Worm (Caenorhabditis elegans) whole organism, young adult: ENCODE measurements around the gene gei-15.

Source experiments
- B0019.2 ChIP-seq: fragments of 200-800 bp; sonication (Bioruptor generic); conservative IDR thresholded peaks from 2 replicates; pipeline ENCODE4 v1.3.6; 2022; ENCODE audit warnings: missing genetic modification reagents, missing genetic modification characterization, missing compliant biosample characterization
- D2030.7 ChIP-seq: fragments of 200-800 bp; sonication (Bioruptor generic); IDR thresholded peaks from 2 replicates; pipeline ENCODE4 v1.3.6; 2022; ENCODE audit warnings: missing genetic modification reagents, missing genetic modification characterization, missing compliant biosample characterization
- F23B12.7 ChIP-seq: sonication (generic microtip); optimal IDR thresholded peaks from 2 replicates; lab custom pipeline; 2017; ENCODE audit warnings: missing genetic modification characterization, mild to moderate bottlenecking, missing compliant biosample characterization, antibody characterized with exemption, moderate library complexity; ENCODE audit not compliant: insufficient read depth
- F33H1.4 ChIP-seq: fragments of 200-800 bp; sonication (Bioruptor generic); IDR thresholded peaks from 2 replicates; pipeline ENCODE4 v1.3.6; 2022; ENCODE audit warnings: missing genetic modification reagents, missing genetic modification characterization, missing compliant biosample characterization
- F49E8.2 ChIP-seq: sonication (generic microtip); optimal IDR thresholded peaks from 3 replicates; lab custom pipeline; 2017; ENCODE audit warnings: missing genetic modification characterization, mild to moderate bottlenecking, missing compliant biosample characterization, antibody characterized with exemption, moderate library complexity; ENCODE audit not compliant: insufficient read depth
- F57A8.1 ChIP-seq: fragments of 200-800 bp; sonication (Bioruptor generic); optimal IDR thresholded peaks from 2 replicates; lab custom pipeline; 2018; ENCODE audit warnings: mild to moderate bottlenecking, missing genetic modification characterization, moderate library complexity, missing compliant biosample characterization
- K12H6.12 ChIP-seq: fragments of 200-800 bp; sonication (Bioruptor generic); optimal IDR thresholded peaks from 2 replicates; lab custom pipeline; 2018; ENCODE audit warnings: mild to moderate bottlenecking, missing genetic modification characterization, missing compliant biosample characterization
- Y53F4B.3 ChIP-seq: fragments of 200-800 bp; sonication (Bioruptor generic); IDR thresholded peaks from 2 replicates; pipeline ENCODE4 v1.3.6; 2022; ENCODE audit warnings: missing genetic modification reagents, missing genetic modification characterization, missing compliant biosample characterization
- ZK185.1 ChIP-seq: sonication (generic microtip); optimal IDR thresholded peaks from 2 replicates; lab custom pipeline; 2016; ENCODE audit warnings: mild to moderate bottlenecking, missing genetic modification characterization, missing compliant biosample characterization; ENCODE audit not compliant: poor library complexity, severe bottlenecking
- atf-7 ChIP-seq: sonication (generic microtip); optimal IDR thresholded peaks from 2 replicates; lab custom pipeline; 2017; ENCODE audit warnings: mild to moderate bottlenecking, missing genetic modification characterization, missing compliant biosample characterization
- athp-1 ChIP-seq: sonication (generic microtip); optimal IDR thresholded peaks from 2 replicates; lab custom pipeline; 2017; ENCODE audit warnings: mild to moderate bottlenecking, missing genetic modification characterization, missing compliant biosample characterization
- attf-3 ChIP-seq: fragments of 200-800 bp; sonication (Bioruptor generic); conservative IDR thresholded peaks from 2 replicates; pipeline ENCODE4 v1.3.6; 2022; ENCODE audit warnings: missing genetic modification reagents, missing genetic modification characterization, missing compliant biosample characterization
- attf-5 ChIP-seq: fragments of 200-800 bp; sonication (Bioruptor generic); optimal IDR thresholded peaks from 2 replicates; lab custom pipeline; 2018; ENCODE audit warnings: mild to moderate bottlenecking, missing genetic modification characterization, missing compliant biosample characterization
- bed-1 ChIP-seq: fragments of 200-800 bp; sonication (Bioruptor generic); IDR thresholded peaks from 2 replicates; pipeline ENCODE4 v1.3.6; 2022; ENCODE audit warnings: missing genetic modification reagents, missing genetic modification characterization, missing compliant biosample characterization
- ccch-3 ChIP-seq: fragments of 200-800 bp; sonication (Bioruptor generic); optimal IDR thresholded peaks from 2 replicates; lab custom pipeline; 2018; ENCODE audit warnings: mild to moderate bottlenecking, missing genetic modification characterization, missing compliant biosample characterization
- cebp-1 ChIP-seq, 2 experiments: fragments of 200-800 bp in 1 of 2; sonication (Bioruptor generic) in 1 of 2; sonication (generic microtip) in 1 of 2; IDR thresholded peaks in 1 of 2; optimal IDR thresholded peaks in 1 of 2; 2 replicates each; pipeline versions ENCODE4 v1.3.6 to Lab custom; 2017 to 2022; ENCODE audit warnings: missing compliant biosample characterization in 2 of 2, missing genetic modification characterization in 2 of 2, mild to moderate bottlenecking in 1 of 2, missing genetic modification reagents in 1 of 2, moderate library complexity in 1 of 2
- ceh-27 ChIP-seq: fragments of 200-800 bp; sonication (Bioruptor generic); optimal IDR thresholded peaks from 2 replicates; lab custom pipeline; 2018; ENCODE audit warnings: mild to moderate bottlenecking, missing genetic modification characterization, moderate library complexity, missing compliant biosample characterization
- dpff-1 ChIP-seq: sonication (generic microtip); optimal IDR thresholded peaks from 2 replicates; lab custom pipeline; 2017; ENCODE audit warnings: mild to moderate bottlenecking, missing genetic modification characterization, missing compliant biosample characterization
- ets-4 ChIP-seq: fragments of 200-800 bp; sonication (Bioruptor generic); optimal IDR thresholded peaks from 2 replicates; lab custom pipeline; 2018; ENCODE audit warnings: mild to moderate bottlenecking, missing genetic modification characterization, missing compliant biosample characterization
- hmg-1.2 ChIP-seq: fragments of 200-800 bp; sonication (Bioruptor generic); IDR thresholded peaks from 2 replicates; pipeline ENCODE4 v1.3.6; 2022; ENCODE audit warnings: missing genetic modification reagents, missing genetic modification characterization, missing compliant biosample characterization
- lag-1 ChIP-seq: fragments of 200-800 bp; sonication (Bioruptor generic); IDR thresholded peaks from 2 replicates; pipeline ENCODE4 v1.3.6; 2022; ENCODE audit warnings: missing genetic modification reagents, missing genetic modification characterization, missing compliant biosample characterization
- let-526 ChIP-seq: fragments of 200-800 bp; sonication (Bioruptor generic); IDR thresholded peaks from 2 replicates; pipeline ENCODE4 v1.3.6; 2022; ENCODE audit warnings: missing genetic modification reagents, missing genetic modification characterization, missing compliant biosample characterization
- let-607 ChIP-seq, 2 experiments: fragments of 200-800 bp in 1 of 2; sonication (Bioruptor generic) in 1 of 2; sonication (generic microtip) in 1 of 2; optimal IDR thresholded peaks; 2 replicates each; lab custom pipeline; 2016 to 2018; ENCODE audit warnings: mild to moderate bottlenecking in 2 of 2, missing compliant biosample characterization in 2 of 2, missing genetic modification characterization in 2 of 2, moderate library complexity in 2 of 2, missing genotype in 1 of 2
- lin-35 ChIP-seq, 3 experiments: fragments of 150-350 bp in 2 of 3; sonication (generic microtip) in 1 of 3; optimal IDR thresholded peaks; 2 replicates each; lab custom pipeline; 2014 to 2018; ENCODE audit warnings: missing biosample characterization in 3 of 3, missing genetic modification characterization in 3 of 3, missing genetic modification reagents in 3 of 3
- lin-40 ChIP-seq: sonication (generic microtip); optimal IDR thresholded peaks from 2 replicates; lab custom pipeline; 2016; ENCODE audit warnings: missing genetic modification characterization, mild to moderate bottlenecking, missing compliant biosample characterization, missing genotype, missing genetic modification reagents
- lsl-1 ChIP-seq: fragments of 200-800 bp; sonication (Bioruptor generic); optimal IDR thresholded peaks from 2 replicates; lab custom pipeline; 2018; ENCODE audit warnings: mild to moderate bottlenecking, missing genetic modification characterization, moderate library complexity, missing compliant biosample characterization
- madf-10 ChIP-seq: sonication (generic microtip); optimal IDR thresholded peaks from 2 replicates; lab custom pipeline; 2016; ENCODE audit warnings: mild to moderate bottlenecking, missing genetic modification characterization, missing compliant biosample characterization
- mcd-1 ChIP-seq: fragments of 200-800 bp; sonication (Bioruptor generic); IDR thresholded peaks from 2 replicates; pipeline ENCODE4 v1.3.6; 2022; ENCODE audit warnings: missing genetic modification reagents, missing genetic modification characterization, missing compliant biosample characterization
- mel-28 ChIP-seq: sonication (generic microtip); optimal IDR thresholded peaks from 2 replicates; lab custom pipeline; 2016; ENCODE audit warnings: borderline replicate concordance, mild to moderate bottlenecking, missing genetic modification characterization, missing compliant biosample characterization
- nhr-80 ChIP-seq: sonication (generic microtip); optimal IDR thresholded peaks from 2 replicates; lab custom pipeline; 2016; ENCODE audit warnings: missing genetic modification characterization, missing compliant biosample characterization
- pbrm-1 ChIP-seq: fragments of 200-800 bp; sonication (Bioruptor generic); IDR thresholded peaks from 2 replicates; pipeline ENCODE4 v1.3.6; 2022; ENCODE audit warnings: missing genetic modification reagents, missing genetic modification characterization, missing compliant biosample characterization
- pha-4 ChIP-seq: fragments of 150-350 bp; sonication (generic microtip); optimal IDR thresholded peaks from 2 replicates; lab custom pipeline; 2014; ENCODE audit warnings: missing biosample characterization, missing genetic modification reagents, missing genetic modification characterization
- rcor-1 ChIP-seq: fragments of 200-800 bp; sonication (Bioruptor generic); IDR thresholded peaks from 2 replicates; pipeline ENCODE4 v1.3.6; 2022; ENCODE audit warnings: missing genetic modification reagents, missing genetic modification characterization, missing compliant biosample characterization
- rpc-1 ChIP-seq, 2 experiments: fragments of 150-350 bp in 1 of 2; sonication (generic microtip) in 1 of 2; optimal IDR thresholded peaks; 2 replicates each; lab custom pipeline; 2014 to 2018; ENCODE audit warnings: missing biosample characterization in 1 of 2, missing genetic modification characterization in 1 of 2, missing genetic modification reagents in 1 of 2, missing genotype in 1 of 2
- snpc-1.1 ChIP-seq: sonication (generic microtip); optimal IDR thresholded peaks from 2 replicates; lab custom pipeline; 2017; ENCODE audit warnings: missing genetic modification characterization, mild to moderate bottlenecking, missing compliant biosample characterization, antibody characterized with exemption, moderate library complexity, missing genotype, missing genetic modification reagents; ENCODE audit not compliant: insufficient read depth
- snpc-1.3 ChIP-seq: sonication (generic microtip); optimal IDR thresholded peaks from 2 replicates; lab custom pipeline; 2017; ENCODE audit warnings: missing genetic modification characterization, mild to moderate bottlenecking, missing compliant biosample characterization, antibody characterized with exemption, moderate library complexity, missing genotype, missing genetic modification reagents; ENCODE audit not compliant: insufficient read depth
- somi-1 ChIP-seq: fragments of 200-800 bp; sonication (Bioruptor generic); optimal IDR thresholded peaks from 2 replicates; lab custom pipeline; 2018; ENCODE audit warnings: mild to moderate bottlenecking, missing genetic modification characterization, missing compliant biosample characterization
- tbp1 ChIP-seq: fragments of 200-800 bp; sonication (Bioruptor generic); optimal IDR thresholded peaks from 2 replicates; lab custom pipeline; 2018; ENCODE audit warnings: mild to moderate bottlenecking, missing genetic modification characterization, missing compliant biosample characterization
- ztf-25 ChIP-seq: fragments of 200-800 bp; sonication (Bioruptor generic); IDR thresholded peaks from 2 replicates; pipeline ENCODE4 v1.3.6; 2022; ENCODE audit warnings: missing genetic modification reagents, missing genetic modification characterization, missing compliant biosample characterization
- ztf-26 ChIP-seq: sonication (generic microtip); optimal IDR thresholded peaks from 2 replicates; lab custom pipeline; 2017; ENCODE audit warnings: missing genetic modification characterization, missing compliant biosample characterization

gei-15 gene

ce11 chrX:6845934-6846333 lies 22.9 kb upstream of the gei-15 start, which contains the start of gene C53B7.2 (continued):
- TF ChIP-seq snpc-1.3 (tag; lab: Kevin White, UChicago) (no peak), lsl-1 (GFP tag; lab: Kevin White, UChicago) (no peak), ets-4 (GFP tag; lab: Kevin White, UChicago) (no peak)
- TF ChIP-seq, all 124 proteins: peak for 0

- TF ChIP-seq B0019.2 (GFP tag; lab: Robert Waterston, UW) (no peak), rpc-1 (optimal IDR thresholded peaks at IDR 0.05; lab: Kevin White, UChicago) (no peak), rpc-1 (tag; optimal IDR thresholded peaks at IDR 0.05; lab: Kevin White, UChicago) (no peak), bed-1 (GFP tag; lab: Robert Waterston, UW) (no peak), lag-1 (GFP tag; lab: Robert Waterston, UW) (no peak), ZK185.1 (tag; lab: Kevin White, UChicago) (no peak), ccch-3 (GFP tag; lab: Kevin White, UChicago) (no peak), somi-1 (GFP tag; lab: Kevin White, UChicago) (no peak), athp-1 (tag; lab: Kevin White, UChicago) (no peak), let-607 (tag; optimal IDR thresholded peaks at IDR 0.05; lab: Kevin White, UChicago) (no peak), tbp1 (no peak), ztf-26 (tag; lab: Kevin White, UChicago) (no peak)
These were observed 21.5 kb upstream of the gei-15 start, which contains the start of gene C53B7.3 for ce11 chrX:6844394-6845072. Gene C53B7.3, plus strand, starts transcription at chrX:6844755.

- TF ChIP-seq snpc-1.1 (tag; lab: Kevin White, UChicago) (no peak), ZK185.1 (tag; lab: Kevin White, UChicago) (peak; percentile 66), lin-35 (GFP tag; optimal IDR thresholded peaks at IDR 0.05; lab: Kevin White, UChicago) (peak in 1 of 3 experiments; percentile 44), F49E8.2 (tag; lab: Kevin White, UChicago) (no peak), F23B12.7 (tag; lab: Kevin White, UChicago) (peak; percentile 50), mcd-1 (GFP tag; lab: Robert Waterston, UW) (peak; percentile 95), mel-28 (tag; lab: Kevin White, UChicago) (no peak), attf-5 (GFP tag; lab: Kevin White, UChicago) (peak; percentile 75), D2030.7 (no peak), F33H1.4 (peak; percentile 79), pha-4 (peak; percentile 7), ztf-25 (GFP tag; lab: Robert Waterston, UW) (no peak), lin-40 (tag; lab: Kevin White, UChicago) (peak; percentile 66), hmg-1.2 (GFP tag; lab: Robert Waterston, UW) (0 out of 2 replicates have a peak, but pooled peaks have one; percentile 19), nhr-80 (tag; lab: Kevin White, UChicago) (peak; percentile 69), cebp-1 (GFP tag; IDR thresholded peaks at IDR 0.05; lab: Robert Waterston, UW) (no peak), cebp-1 (tag; optimal IDR thresholded peaks at IDR 0.05; lab: Kevin White, UChicago) (peak; percentile 64), K12H6.12 (peak; percentile 60), attf-3 (GFP tag; lab: Robert Waterston, UW) (no peak), B0019.2 (GFP tag; lab: Robert Waterston, UW) (no peak), let-526 (no peak), rcor-1 (GFP tag; lab: Robert Waterston, UW) (peak; percentile 61), Y53F4B.3 (GFP tag; lab: Robert Waterston, UW) (no peak), madf-10 (tag; lab: Kevin White, UChicago) (peak; percentile 40), atf-7 (no peak), ceh-27 (peak; percentile 56), pbrm-1 (0 out of 2 replicates have a peak, but pooled peaks have one; percentile 13), F57A8.1 (GFP tag; lab: Kevin White, UChicago) (no peak), dpff-1 (tag; lab: Kevin White, UChicago) (no peak)
These were observed 17.7 kb upstream of the gei-15 start, which contains the start of the genes glr-6 and asg-2 for ce11 chrX:6840670-6841308. Gene glr-6, minus strand, starts transcription at chrX:6840720. Gene asg-2, plus strand, starts transcription at chrX:6841258.
